Worm (Caenorhabditis elegans) whole organism, young adult: ENCODE measurements around the gene twk-26.

Experiments used
- B0019.2 ChIP-seq: fragments of 200-800 bp; sonication (Bioruptor generic); conservative IDR thresholded peaks from 2 replicates; pipeline ENCODE4 v1.3.6; 2022; ENCODE audit warnings: missing genetic modification reagents, missing genetic modification characterization, missing compliant biosample characterization
- B0261.1 ChIP-seq: sonication (generic microtip); optimal IDR thresholded peaks from 2 replicates; lab custom pipeline; 2016; ENCODE audit warnings: mild to moderate bottlenecking, missing genetic modification characterization, moderate library complexity, missing compliant biosample characterization
- B0336.3 ChIP-seq: fragments of 200-800 bp; sonication (Bioruptor generic); IDR thresholded peaks from 2 replicates; pipeline ENCODE4 v1.3.6; 2022; ENCODE audit warnings: missing genetic modification characterization, missing compliant biosample characterization
- F39B2.1 ChIP-seq: fragments of 200-800 bp; sonication (Bioruptor generic); IDR thresholded peaks from 2 replicates; pipeline ENCODE4 v1.3.6; 2022; ENCODE audit warnings: missing genetic modification reagents, missing genetic modification characterization, missing compliant biosample characterization
- F52B5.7 ChIP-seq: sonication (generic microtip); optimal IDR thresholded peaks from 2 replicates; lab custom pipeline; 2016; ENCODE audit warnings: mild to moderate bottlenecking, missing genetic modification characterization, missing compliant biosample characterization
- F55B11.4 ChIP-seq: sonication (generic microtip); optimal IDR thresholded peaks from 2 replicates; lab custom pipeline; 2016; ENCODE audit warnings: missing compliant biosample characterization, missing genetic modification characterization, borderline replicate concordance; ENCODE audit not compliant: insufficient read depth
- K11D2.4 ChIP-seq: fragments of 200-800 bp; sonication (Bioruptor generic); IDR thresholded peaks from 2 replicates; pipeline ENCODE4 v1.3.6; 2022; ENCODE audit warnings: missing genetic modification reagents, missing genetic modification characterization, missing compliant biosample characterization
- K12H6.12 ChIP-seq: fragments of 200-800 bp; sonication (Bioruptor generic); optimal IDR thresholded peaks from 2 replicates; lab custom pipeline; 2018; ENCODE audit warnings: mild to moderate bottlenecking, missing genetic modification characterization, missing compliant biosample characterization
- Y95B8A.8 ChIP-seq: fragments of 200-800 bp; sonication (Bioruptor generic); IDR thresholded peaks from 2 replicates; pipeline ENCODE4 v1.3.6; 2022; ENCODE audit warnings: missing genetic modification reagents, missing genetic modification characterization, missing compliant biosample characterization
- attf-3 ChIP-seq: fragments of 200-800 bp; sonication (Bioruptor generic); conservative IDR thresholded peaks from 2 replicates; pipeline ENCODE4 v1.3.6; 2022; ENCODE audit warnings: missing genetic modification reagents, missing genetic modification characterization, missing compliant biosample characterization
- bed-1 ChIP-seq: fragments of 200-800 bp; sonication (Bioruptor generic); IDR thresholded peaks from 2 replicates; pipeline ENCODE4 v1.3.6; 2022; ENCODE audit warnings: missing genetic modification reagents, missing genetic modification characterization, missing compliant biosample characterization
- cebp-1 ChIP-seq, 2 experiments: fragments of 200-800 bp in 1 of 2; sonication (Bioruptor generic) in 1 of 2; sonication (generic microtip) in 1 of 2; IDR thresholded peaks in 1 of 2; optimal IDR thresholded peaks in 1 of 2; 2 replicates each; pipeline versions ENCODE4 v1.3.6 to Lab custom; 2017 to 2022; ENCODE audit warnings: missing compliant biosample characterization in 2 of 2, missing genetic modification characterization in 2 of 2, mild to moderate bottlenecking in 1 of 2, missing genetic modification reagents in 1 of 2, moderate library complexity in 1 of 2
- cebp-2 ChIP-seq: fragments of 200-800 bp; sonication (Bioruptor generic); IDR thresholded peaks from 2 replicates; pipeline ENCODE4 v1.3.6; 2022; ENCODE audit warnings: missing genetic modification characterization, missing compliant biosample characterization
- ceh-100 ChIP-seq: fragments of 200-800 bp; sonication (Bioruptor generic); IDR thresholded peaks from 2 replicates; pipeline ENCODE4 v1.3.6; 2022; ENCODE audit warnings: missing genetic modification reagents, missing genetic modification characterization, missing compliant biosample characterization
- chd-7 ChIP-seq: sonication (generic microtip); optimal IDR thresholded peaks from 2 replicates; lab custom pipeline; 2016; ENCODE audit warnings: mild to moderate bottlenecking, missing genetic modification characterization, moderate library complexity, missing compliant biosample characterization
- dox-1 ChIP-seq: fragments of 200-800 bp; sonication (Bioruptor generic); IDR thresholded peaks from 2 replicates; pipeline ENCODE4 v1.3.6; 2022; ENCODE audit warnings: missing genetic modification reagents, missing genetic modification characterization, missing compliant biosample characterization
- dpl-1 ChIP-seq: fragments of 150-350 bp; optimal IDR thresholded peaks from 2 replicates; lab custom pipeline; 2014; ENCODE audit warnings: missing biosample characterization, missing genetic modification reagents, missing genetic modification characterization
- egl-18 ChIP-seq: fragments of 200-800 bp; sonication (Bioruptor generic); IDR thresholded peaks from 2 replicates; pipeline ENCODE4 v1.3.6; 2022; ENCODE audit warnings: missing genetic modification reagents, missing genetic modification characterization, missing compliant biosample characterization
- egl-44 ChIP-seq: fragments of 200-800 bp; sonication (Bioruptor generic); IDR thresholded peaks from 2 replicates; pipeline ENCODE4 v1.3.6; 2022; ENCODE audit warnings: missing genetic modification reagents, missing genetic modification characterization, missing compliant biosample characterization
- fkh-3 ChIP-seq: sonication (generic microtip); optimal IDR thresholded peaks from 2 replicates; lab custom pipeline; 2016; ENCODE audit warnings: mild to moderate bottlenecking, missing genetic modification characterization, missing compliant biosample characterization
- hlh-12 ChIP-seq: sonication (generic microtip); optimal IDR thresholded peaks from 2 replicates; lab custom pipeline; 2016; ENCODE audit warnings: missing genetic modification characterization, missing compliant biosample characterization
- hrde-1 ChIP-seq: sonication (generic microtip); optimal IDR thresholded peaks from 2 replicates; lab custom pipeline; 2016; ENCODE audit warnings: missing genetic modification characterization, mild to moderate bottlenecking, missing compliant biosample characterization, moderate library complexity, missing genotype, missing genetic modification reagents, borderline replicate concordance
- lin-26 ChIP-seq: fragments of 200-800 bp; sonication (Bioruptor generic); IDR thresholded peaks from 2 replicates; pipeline ENCODE4 v1.3.6; 2022; ENCODE audit warnings: missing genetic modification reagents, missing genetic modification characterization, missing compliant biosample characterization
- madf-10 ChIP-seq: sonication (generic microtip); optimal IDR thresholded peaks from 2 replicates; lab custom pipeline; 2016; ENCODE audit warnings: mild to moderate bottlenecking, missing genetic modification characterization, missing compliant biosample characterization
- madf-6 ChIP-seq: fragments of 200-800 bp; sonication (Bioruptor generic); IDR thresholded peaks from 2 replicates; pipeline ENCODE4 v1.3.6; 2022; ENCODE audit warnings: missing genetic modification reagents, missing genetic modification characterization, missing compliant biosample characterization
- mel-28 ChIP-seq: sonication (generic microtip); optimal IDR thresholded peaks from 2 replicates; lab custom pipeline; 2016; ENCODE audit warnings: borderline replicate concordance, mild to moderate bottlenecking, missing genetic modification characterization, missing compliant biosample characterization
- nfya-1 ChIP-seq: sonication (generic microtip); optimal IDR thresholded peaks from 2 replicates; lab custom pipeline; 2017; ENCODE audit warnings: antibody characterized with exemption, missing compliant biosample characterization, missing genetic modification characterization, borderline replicate concordance; ENCODE audit not compliant: insufficient read depth
- nhr-179 ChIP-seq: sonication (generic microtip); optimal IDR thresholded peaks from 2 replicates; lab custom pipeline; 2016; ENCODE audit warnings: mild to moderate bottlenecking, missing genetic modification characterization, missing compliant biosample characterization
- snpc-1.3 ChIP-seq: sonication (generic microtip); optimal IDR thresholded peaks from 2 replicates; lab custom pipeline; 2017; ENCODE audit warnings: missing genetic modification characterization, mild to moderate bottlenecking, missing compliant biosample characterization, antibody characterized with exemption, moderate library complexity, missing genotype, missing genetic modification reagents; ENCODE audit not compliant: insufficient read depth
- sptf-2 ChIP-seq: fragments of 200-800 bp; sonication (Bioruptor generic); optimal IDR thresholded peaks from 2 replicates; lab custom pipeline; 2018; ENCODE audit warnings: mild to moderate bottlenecking, missing genetic modification characterization, missing compliant biosample characterization
- tbp1 ChIP-seq: fragments of 200-800 bp; sonication (Bioruptor generic); optimal IDR thresholded peaks from 2 replicates; lab custom pipeline; 2018; ENCODE audit warnings: mild to moderate bottlenecking, missing genetic modification characterization, missing compliant biosample characterization
- zfh-2 ChIP-seq: fragments of 200-800 bp; sonication (Bioruptor generic); conservative IDR thresholded peaks from 2 replicates; pipeline ENCODE4 v1.3.6; 2022; ENCODE audit warnings: missing genetic modification reagents, missing genetic modification characterization, missing compliant biosample characterization
- ztf-26 ChIP-seq: sonication (generic microtip); optimal IDR thresholded peaks from 2 replicates; lab custom pipeline; 2017; ENCODE audit warnings: missing genetic modification characterization, missing compliant biosample characterization

The twk-26 gene

DNA sequence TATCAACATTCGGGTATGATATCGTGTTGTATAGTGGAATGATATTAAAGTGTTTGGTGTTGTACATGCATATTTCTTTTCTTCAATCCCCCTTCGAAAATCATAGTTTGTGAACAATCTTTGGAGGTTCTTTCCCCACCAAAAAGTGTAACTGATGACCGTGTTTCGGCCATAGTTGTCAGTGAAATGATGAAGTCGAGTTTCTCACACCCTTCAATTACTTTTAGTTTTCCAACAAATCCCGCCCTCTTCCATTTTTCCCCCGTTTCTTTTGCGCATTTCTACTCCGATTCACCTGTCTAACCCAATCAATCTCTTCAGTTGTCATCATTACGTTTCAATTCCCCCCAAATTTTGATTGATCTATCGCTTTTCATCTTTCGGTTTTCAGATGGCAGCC, 29.5 kb downstream of the twk-26 start:
- TF ChIP-seq nfya-1 (tag; lab: Kevin White, UChicago) (no peak), bed-1 (GFP tag; lab: Robert Waterston, UW) (no peak)
- TF ChIP-seq, all 124 proteins: peak for 0

DNA sequence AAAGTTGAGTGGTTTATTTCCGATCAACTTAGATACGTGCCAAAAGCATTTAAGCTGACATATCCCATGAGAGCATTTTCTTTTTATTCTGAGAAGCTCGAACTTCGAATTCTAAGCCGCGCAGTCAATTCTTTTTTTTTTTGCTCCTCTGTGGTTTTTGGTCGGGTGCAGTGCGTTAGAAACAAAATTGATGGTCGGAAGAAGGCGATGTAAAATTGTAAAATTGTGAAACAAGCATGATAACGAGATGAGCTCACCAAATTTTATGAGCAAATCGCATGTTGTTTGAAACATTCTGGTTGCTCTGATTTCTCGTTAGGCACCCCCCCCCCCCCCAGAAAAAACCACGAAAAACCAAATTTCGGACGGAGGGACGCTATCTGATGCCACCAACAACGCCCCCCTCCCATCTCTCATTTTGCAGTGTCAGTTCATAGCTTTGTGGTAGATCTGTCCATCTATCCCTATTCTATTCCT, 29.9 kb downstream of the twk-26 start, which contains the start of gene aqp-7:
Gene aqp-7, plus strand, starts transcription at position 427 of the 477 bp plus-strand sequence.
- TF ChIP-seq snpc-1.3 (tag; lab: Kevin White, UChicago) (no peak), egl-18 (GFP tag; lab: Robert Waterston, UW) (no peak), madf-6 (GFP tag; lab: Robert Waterston, UW) (no peak), zfh-2 (GFP tag; lab: Robert Waterston, UW) (no peak), egl-44 (no peak), attf-3 (GFP tag; lab: Robert Waterston, UW) (no peak), lin-26 (no peak), madf-10 (tag; lab: Kevin White, UChicago) (no peak), F52B5.7 (tag; lab: Kevin White, UChicago) (no peak), tbp1 (GFP tag; lab: Kevin White, UChicago) (no peak), mel-28 (tag; lab: Kevin White, UChicago) (no peak)

- no peak for TF ChIP-seq K11D2.4 (GFP tag; lab: Robert Waterston, UW)
- TF ChIP-seq B0019.2 = no peak
- no peak for TF ChIP-seq egl-44
- no peak for TF ChIP-seq chd-7
- TF ChIP-seq Y95B8A.8 = no peak
- TF ChIP-seq hlh-12 = no peak
- TF ChIP-seq F55B11.4 (tag; lab: Kevin White, UChicago) = no peak
- no peak for TF ChIP-seq nhr-179
- TF ChIP-seq B0261.1 (tag; lab: Kevin White, UChicago) = no peak
- no peak for TF ChIP-seq cebp-2 (GFP tag; lab: Robert Waterston, UW)
- TF ChIP-seq ceh-100 (GFP tag; lab: Robert Waterston, UW) = no peak
- no peak for TF ChIP-seq F39B2.1 (GFP tag; lab: Robert Waterston, UW)
- no peak for TF ChIP-seq ztf-26
- no peak for TF ChIP-seq sptf-2
- TF ChIP-seq, all 124 proteins: peak for 0
Measured at ce11 chrX:3023552-3024183, 31.0 kb downstream of the twk-26 start.

- peak; percentile 56; the same call in 1 of the 2 replicates for TF ChIP-seq cebp-1 (GFP tag; IDR thresholded peaks at IDR 0.05; lab: Robert Waterston, UW)
- peak; percentile 89 for TF ChIP-seq cebp-1 (tag; optimal IDR thresholded peaks at IDR 0.05; lab: Kevin White, UChicago)
- TF ChIP-seq hlh-12 = no peak
Measured at ce11 chrX:3022330-3023088, 32.1 kb downstream of the twk-26 start.

DNA sequence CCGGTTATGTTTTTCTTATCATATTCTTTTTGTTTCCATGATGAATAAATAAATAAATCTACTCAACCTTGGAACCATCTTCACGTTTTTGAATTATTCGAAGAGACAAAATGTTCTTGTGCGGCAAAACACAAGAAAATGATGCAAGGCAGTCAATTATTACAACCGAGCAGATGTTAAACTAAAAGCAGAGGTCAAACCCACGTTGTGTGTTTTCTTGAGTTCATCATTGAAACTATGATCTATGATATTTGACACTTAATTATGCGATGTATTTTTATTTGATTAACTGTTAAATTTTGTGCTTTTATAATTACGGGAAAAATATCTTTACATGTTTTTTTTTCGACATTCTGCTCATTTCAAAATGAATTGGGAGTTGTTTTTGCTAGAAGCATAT, 33.2 kb downstream of the twk-26 start:
- TF ChIP-seq dpl-1 (GFP tag; lab: Kevin White, UChicago) = no peak
- no peak for TF ChIP-seq fkh-3 (tag; lab: Kevin White, UChicago)
- no peak for TF ChIP-seq hrde-1 (tag; lab: Kevin White, UChicago)
- no peak for TF ChIP-seq B0336.3 (GFP tag; lab: Robert Waterston, UW)
- TF ChIP-seq K12H6.12 = no peak
- TF ChIP-seq dox-1 = no peak
